Worm (Caenorhabditis elegans): ENCODE results near the gene R09D1.13.

ce11 chrII:9480006-9480405 lies 34.7 kb upstream of the R09D1.13 start, which contains the start of gene T19H5.7:
- TF ChIP-seq him-1 (tag; optimal IDR thresholded peaks at IDR 0.05): no peak
- TF ChIP-seq W03F9.2 (tag; optimal IDR thresholded peaks at IDR 0.05): no peak
- TF ChIP-seq dao-5 (tag; optimal IDR thresholded peaks at IDR 0.05): no peak

All from whole organism, L4/young adult.